Fruit fly (Drosophila melanogaster): ENCODE results near the gene exd.

Gene exd

DNA sequence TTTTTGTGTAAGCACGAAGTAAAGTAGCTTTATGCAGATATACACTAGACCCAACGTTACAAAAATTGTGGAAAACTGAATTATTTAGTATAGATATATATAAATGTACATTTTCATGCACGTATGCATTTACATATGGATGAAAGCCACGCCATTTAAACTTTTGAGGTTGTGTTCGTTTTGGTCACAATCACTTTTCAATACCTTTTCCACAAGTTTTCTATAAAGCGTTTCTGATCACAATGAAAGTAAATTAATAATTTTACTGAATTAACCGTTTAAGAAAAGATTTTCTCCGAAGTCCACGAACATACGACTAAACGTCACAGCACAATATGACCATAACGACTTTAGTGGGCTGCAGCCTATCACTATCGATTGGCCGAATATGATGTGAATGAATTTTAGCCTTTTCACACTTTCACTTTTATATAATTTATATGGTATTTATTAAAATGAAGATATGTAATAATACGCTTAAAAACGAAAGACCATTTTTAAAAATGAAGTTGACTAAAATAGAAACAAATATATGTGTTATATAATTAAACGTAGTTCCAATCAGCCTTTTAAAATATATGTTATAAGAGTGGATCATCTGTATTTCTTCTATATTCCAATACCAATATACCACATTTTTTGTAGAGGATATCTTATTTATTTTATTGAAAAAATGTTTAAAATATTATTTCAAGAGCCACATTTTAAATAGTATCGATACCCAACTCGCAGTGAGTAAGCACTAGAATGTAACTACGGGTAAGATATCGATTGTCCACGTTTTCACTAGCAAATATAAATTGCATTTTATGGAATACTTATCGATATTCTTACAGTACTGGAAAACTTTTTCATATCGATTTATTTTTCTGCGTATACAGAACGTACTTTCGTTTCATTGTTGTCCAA lies at the start of gene exd, which contains the start of the genes CG46312 and eIF5:
Gene exd (plus strand): TSS at position 851 of the 909 bp plus-strand sequence.
Gene CG46312 (minus strand): TSS at position 357 of the 909 bp plus-strand sequence.
Gene eIF5 (minus strand): TSS at position 357 of the 909 bp plus-strand sequence.
- TF ChIP-seq en (GFP tag; optimal IDR thresholded peaks at IDR 0.05) (no peak), HHEX (GFP tag; optimal IDR thresholded peaks at IDR 0.05) (no peak), fd3F (GFP tag; optimal IDR thresholded peaks at IDR 0.05) (no peak), CG15514 (GFP tag; optimal IDR thresholded peaks at IDR 0.05) (peak; percentile 24), Sry-δ (GFP tag; optimal IDR thresholded peaks at IDR 0.05) (peak; percentile 62), CG33213 (GFP tag; optimal IDR thresholded peaks at IDR 0.05) (no peak), repo (GFP tag; optimal IDR thresholded peaks at IDR 0.05) (no peak), CG31388 (GFP tag; optimal IDR thresholded peaks at IDR 0.05) (no peak), Eip74EF (GFP tag; optimal IDR thresholded peaks at IDR 0.05) (no peak), Ssrp (tag; optimal IDR thresholded peaks at IDR 0.05) (peak; percentile 13), CG2116 (GFP tag; optimal IDR thresholded peaks at IDR 0.05) (peak; percentile 40), onecut (GFP tag; IDR thresholded peaks at IDR 0.05) (no peak), MBD-R2 (GFP tag; IDR thresholded peaks at IDR 0.05) (no peak), CG7357 (GFP tag; IDR thresholded peaks at IDR 0.05) (peak; percentile 85), vnd (GFP tag; IDR thresholded peaks at IDR 0.05; ENCODE audit: partially characterized antibody) (peak; percentile 79), CoRest (tag; optimal IDR thresholded peaks at IDR 0.05) (peak; percentile 52), CG3407 (GFP tag; optimal IDR thresholded peaks at IDR 0.05) (no peak), CG30403 (GFP tag; optimal IDR thresholded peaks at IDR 0.05) (peak; percentile 7), wor (GFP tag; IDR thresholded peaks at IDR 0.05) (no peak), CG10209 (GFP tag; optimal IDR thresholded peaks at IDR 0.05) (no peak), CG14441 (GFP tag; IDR thresholded peaks at IDR 0.05) (no peak), tna (GFP tag; IDR thresholded peaks at IDR 0.05; ENCODE audit: partially characterized antibody) (peak; percentile 77), CG9437 (GFP tag; optimal IDR thresholded peaks at IDR 0.05) (peak; percentile 42), so (GFP tag; IDR thresholded peaks at IDR 0.05) (no peak), CG12659 (GFP tag; optimal IDR thresholded peaks at IDR 0.05) (peak; percentile 30), CG8765 (GFP tag; IDR thresholded peaks at IDR 0.05) (no peak), Dip2 (GFP tag; IDR thresholded peaks at IDR 0.05) (no peak), CG11093 (GFP tag; IDR thresholded peaks at IDR 0.05) (no peak), gem (tag; optimal IDR thresholded peaks at IDR 0.05) (peak; percentile 52), pnt (GFP tag; optimal IDR thresholded peaks at IDR 0.05) (no peak), slou (GFP tag; optimal IDR thresholded peaks at IDR 0.05) (no peak), Optix (GFP tag; IDR thresholded peaks at IDR 0.05) (no peak), nerfin-2 (GFP tag; IDR thresholded peaks at IDR 0.05; ENCODE audit: partially characterized antibody) (peak; percentile 86), bigmax (GFP tag; optimal IDR thresholded peaks at IDR 0.05) (peak; percentile 67), gro (GFP tag; optimal IDR thresholded peaks at IDR 0.05) (no peak), bcd (GFP tag; optimal IDR thresholded peaks at IDR 0.05) (no peak), Side (GFP tag; optimal IDR thresholded peaks at IDR 0.05) (no peak), pb (GFP tag; optimal IDR thresholded peaks at IDR 0.05) (no peak), E2f1 (GFP tag; IDR thresholded peaks at IDR 0.05) (no peak), CG7556 (GFP tag; optimal IDR thresholded peaks at IDR 0.05) (peak; percentile 11), Doc2 (GFP tag; IDR thresholded peaks at IDR 0.05) (no peak), sisA (GFP tag; IDR thresholded peaks at IDR 0.05) (no peak), gsb (GFP tag; IDR thresholded peaks at IDR 0.05) (no peak), tgo (GFP tag; IDR thresholded peaks at IDR 0.05) (no peak), CG12391 (tag; optimal IDR thresholded peaks at IDR 0.05) (peak; percentile 53), CG5180 (GFP tag; optimal IDR thresholded peaks at IDR 0.05) (no peak), maf-S (GFP tag; optimal IDR thresholded peaks at IDR 0.05) (no peak), Myb (GFP tag; optimal IDR thresholded peaks at IDR 0.05) (no peak), CG17359 (tag; optimal IDR thresholded peaks at IDR 0.05) (no peak)

Data from whole organism, embryonic.